Worm (Caenorhabditis elegans): ENCODE results near the gene C05C12.4.

Gene C05C12.4

ce11 chrIV:11248031-11248631 is at the start of gene C05C12.4:
Gene C05C12.4, minus strand, starts transcription at chrIV:11248081.
- no peak for TF ChIP-seq tra-1 (GFP tag; IDR thresholded peaks at IDR 0.05)
- no peak for TF ChIP-seq T20F7.1 (GFP tag; optimal IDR thresholded peaks at IDR 0.05)
- peak; percentile 30 for TF ChIP-seq hlh-30 (tag; optimal IDR thresholded peaks at IDR 0.05; ENCODE audit: insufficient read depth)
- TF ChIP-seq mes-2 (tag; optimal IDR thresholded peaks at IDR 0.05; ENCODE audit: poor library complexity, severe bottlenecking): no peak
- no peak for TF ChIP-seq tag-97 (GFP tag; IDR thresholded peaks at IDR 0.05)
- TF ChIP-seq daf-19 (GFP tag; conservative IDR thresholded peaks at IDR 0.05): no peak
- peak; percentile 57 for TF ChIP-seq pqm-1 (tag; optimal IDR thresholded peaks at IDR 0.05)
- peak; percentile 51 for TF ChIP-seq dve-1 (tag; optimal IDR thresholded peaks at IDR 0.05; ENCODE audit: insufficient read depth)
- no peak for TF ChIP-seq egl-27 (tag; optimal IDR thresholded peaks at IDR 0.05)
- no peak for TF ChIP-seq gei-8 (GFP tag; optimal IDR thresholded peaks at IDR 0.05)
- TF ChIP-seq fkh-10 (GFP tag; optimal IDR thresholded peaks at IDR 0.05): no peak
- no peak for TF ChIP-seq Y48G9A.11 (GFP tag; IDR thresholded peaks at IDR 0.05)
- TF ChIP-seq nhr-10 (tag; optimal IDR thresholded peaks at IDR 0.05): no peak
- TF ChIP-seq rbr-2 (tag; optimal IDR thresholded peaks at IDR 0.05): no peak
- TF ChIP-seq unc-130 (GFP tag; optimal IDR thresholded peaks at IDR 0.05): no peak
- no peak for TF ChIP-seq F49E8.2 (tag; optimal IDR thresholded peaks at IDR 0.05; ENCODE audit: borderline replicate concordance)
- TF ChIP-seq nhr-28 (tag; optimal IDR thresholded peaks at IDR 0.05): peak; percentile 71
- TF ChIP-seq unc-39 (tag; optimal IDR thresholded peaks at IDR 0.05): no peak
- peak; percentile 46; the same call in 1 of the 2 replicates for TF ChIP-seq php-3 (GFP tag; IDR thresholded peaks at IDR 0.05)
- TF ChIP-seq daf-16 (GFP tag; optimal IDR thresholded peaks at IDR 0.05): no peak
- peak; percentile 72 for TF ChIP-seq daf-16 (tag; optimal IDR thresholded peaks at IDR 0.05)
- no peak for TF ChIP-seq nhr-11 (tag; optimal IDR thresholded peaks at IDR 0.05)
- TF ChIP-seq dmd-8 (GFP tag; IDR thresholded peaks at IDR 0.05): no peak
- no peak for TF ChIP-seq pha-4 (GFP tag; IDR thresholded peaks at IDR 0.05)
- TF ChIP-seq pha-4 (tag; optimal IDR thresholded peaks at IDR 0.05): no peak
- TF ChIP-seq aha-1 (tag): peak; percentile 13
- no peak for TF ChIP-seq madf-9 (GFP tag; conservative IDR thresholded peaks at IDR 0.05)
- no peak for TF ChIP-seq mxl-2 (GFP tag; conservative IDR thresholded peaks at IDR 0.05)
- peak; percentile 20 for TF ChIP-seq nhr-77 (tag; optimal IDR thresholded peaks at IDR 0.05)
- TF ChIP-seq ZK546.5 (tag; optimal IDR thresholded peaks at IDR 0.05): no peak
- no peak for TF ChIP-seq D1046.2 (GFP tag; IDR thresholded peaks at IDR 0.05)

- TF ChIP-seq ztf-11 (tag; optimal IDR thresholded peaks at IDR 0.05): no peak
- TF ChIP-seq egl-43 (GFP tag; IDR thresholded peaks at IDR 0.05): no peak
- TF ChIP-seq hif-1 (tag; optimal IDR thresholded peaks at IDR 0.05): no peak
These were observed 48.9 kb upstream of the C05C12.4 start, which contains the start of gene mttu-1 for ce11 chrIV:11296787-11297186. Gene mttu-1, minus strand, starts transcription at chrIV:11296887.

ce11 chrIV:11288965-11289364 is 41.1 kb upstream of the C05C12.4 start:
- TF ChIP-seq zip-2 (tag; optimal IDR thresholded peaks at IDR 0.05) (no peak), nhr-102 (tag; optimal IDR thresholded peaks at IDR 0.05) (no peak), spr-1 (tag; optimal IDR thresholded peaks at IDR 0.05) (no peak), hlh-11 (tag; optimal IDR thresholded peaks at IDR 0.05) (peak; percentile 82), lin-1 (GFP tag; IDR thresholded peaks at IDR 0.05) (peak; percentile 57; the same call in 1 of the 2 replicates), fos-1 (tag; optimal IDR thresholded peaks at IDR 0.05) (no peak), dmd-6 (GFP tag; IDR thresholded peaks at IDR 0.05) (peak; percentile 80), hlh-30 (tag; optimal IDR thresholded peaks at IDR 0.05; ENCODE audit: insufficient read depth) (peak; percentile 33), dve-1 (tag; optimal IDR thresholded peaks at IDR 0.05; ENCODE audit: insufficient read depth) (peak; percentile 90), nhr-76 (tag; optimal IDR thresholded peaks at IDR 0.05) (no peak), nhr-28 (tag; optimal IDR thresholded peaks at IDR 0.05) (peak; percentile 88), tra-1 (GFP tag; IDR thresholded peaks at IDR 0.05) (peak; percentile 62), nhr-77 (tag; optimal IDR thresholded peaks at IDR 0.05) (peak; percentile 84), aha-1 (tag) (no peak), mxl-3 (GFP tag; optimal IDR thresholded peaks at IDR 0.05) (peak; percentile 36), mes-2 (tag; optimal IDR thresholded peaks at IDR 0.05; ENCODE audit: poor library complexity, severe bottlenecking) (peak; percentile 6), saeg-2 (GFP tag; IDR thresholded peaks at IDR 0.05) (no peak), php-3 (GFP tag; IDR thresholded peaks at IDR 0.05) (peak; percentile 98), daf-8 (GFP tag; IDR thresholded peaks at IDR 0.05) (no peak), daf-16 (GFP tag; optimal IDR thresholded peaks at IDR 0.05) (no peak), daf-16 (tag; optimal IDR thresholded peaks at IDR 0.05) (peak; percentile 96), dmd-9 (GFP tag; IDR thresholded peaks at IDR 0.05) (no peak), nhr-6 (tag; optimal IDR thresholded peaks at IDR 0.05) (peak; percentile 25), rbr-2 (tag; optimal IDR thresholded peaks at IDR 0.05) (no peak), pqm-1 (tag; optimal IDR thresholded peaks at IDR 0.05) (peak; percentile 99), mep-1 (tag; optimal IDR thresholded peaks at IDR 0.05) (peak; percentile 37)

Measured in whole organism, L4 larva.